Fruit fly (Drosophila melanogaster): ENCODE measurements around the gene CG12947.

dm6 chr3R:9793018-9793417 lies 13.2 kb downstream of the CG12947 start, which contains the start of gene CG8516:
- TF ChIP-seq insv (optimal IDR thresholded peaks at IDR 0.05) (no peak), Sin3A (optimal IDR thresholded peaks at IDR 0.05) (no peak), h (optimal IDR thresholded peaks at IDR 0.05) (no peak), ttk (optimal IDR thresholded peaks at IDR 0.05) (no peak), Myc (optimal IDR thresholded peaks at IDR 0.05) (no peak)
